Worm (Caenorhabditis elegans): ENCODE measurements around the gene mfn-1.
A peak's percentile ranks its signal among the peaks of the same experiment; 100 is the strongest.

DNA sequence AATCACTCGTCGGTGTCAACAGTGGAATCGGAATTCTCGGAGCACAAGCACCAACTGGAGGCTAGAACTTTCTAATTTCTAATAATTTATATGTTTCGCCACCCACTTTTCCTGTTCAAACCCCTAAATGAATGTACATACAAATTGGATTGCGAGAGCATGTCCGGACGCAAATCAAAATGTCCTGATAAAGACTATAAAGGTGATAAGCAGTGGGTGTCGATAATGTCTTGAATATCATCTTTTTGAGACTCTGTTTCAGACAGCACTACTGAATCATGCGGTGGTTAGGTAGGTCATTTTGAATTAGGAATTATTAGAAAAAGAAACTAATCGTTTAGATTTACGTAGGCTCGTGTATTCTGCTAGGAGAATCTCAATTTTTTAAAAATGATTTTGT, 23.1 kb downstream of the mfn-1 start, which contains the start of gene W02B12.1:
- TF ChIP-seq mdl-1 (tag; optimal IDR thresholded peaks at IDR 0.05) (no peak), nhr-23 (tag; optimal IDR thresholded peaks at IDR 0.05) (no peak), lin-15B (tag; optimal IDR thresholded peaks at IDR 0.05) (no peak), ztf-11 (tag; optimal IDR thresholded peaks at IDR 0.05) (no peak), nhr-12 (tag; optimal IDR thresholded peaks at IDR 0.05) (no peak), unc-62 (GFP tag; optimal IDR thresholded peaks at IDR 0.05) (no peak), elt-2 (tag; optimal IDR thresholded peaks at IDR 0.05) (peak; percentile 77), nhr-237 (tag; optimal IDR thresholded peaks at IDR 0.05) (no peak), fkh-10 (GFP tag; optimal IDR thresholded peaks at IDR 0.05) (no peak)

Data from whole organism, L3 larva.